Fruit fly (Drosophila melanogaster) whole organism, embryonic: ENCODE measurements around the gene CG2021.

ENCODE experiments used
- ATbp ChIP-seq: fragments of 200-800 bp; sonication (Bioruptor generic); optimal IDR thresholded peaks from 2 replicates; lab custom pipeline; 2017; ENCODE audit warnings: missing biosample characterization, mild to moderate bottlenecking, missing genetic modification characterization, missing genetic modification reagents
- Aef1 ChIP-seq: fragments of 200-800 bp; sonication (Bioruptor generic); IDR thresholded peaks from 3 replicates; pipeline ENCODE4 v1.3.6; 2022; ENCODE audit warnings: missing biosample characterization, missing genetic modification characterization
- Bdp1 ChIP-seq: fragments of 200-800 bp; sonication (Bioruptor generic); optimal IDR thresholded peaks from 3 replicates; lab custom pipeline; 2016; ENCODE audit warnings: missing biosample characterization, missing genetic modification characterization
- Blimp-1 ChIP-seq: fragments of 200-800 bp; sonication (Bioruptor generic); optimal IDR thresholded peaks from 3 replicates; lab custom pipeline; 2018; ENCODE audit warnings: missing biosample characterization, missing genetic modification characterization, mild to moderate bottlenecking, moderate library complexity, missing genetic modification reagents
- BtbVII ChIP-seq: fragments of 200-800 bp; sonication (Bioruptor generic); optimal IDR thresholded peaks from 3 replicates; lab custom pipeline; 2017; ENCODE audit warnings: missing biosample characterization, mild to moderate bottlenecking, missing genetic modification characterization
- CG1024 ChIP-seq: fragments of 200-800 bp; sonication (Bioruptor generic); IDR thresholded peaks from 2 replicates; pipeline ENCODE4 v1.3.6; 2022; ENCODE audit warnings: missing biosample characterization, missing genetic modification characterization
- CG10267 ChIP-seq: fragments of 200-800 bp; sonication (Bioruptor generic); optimal IDR thresholded peaks from 2 replicates; lab custom pipeline; 2018; ENCODE audit warnings: missing biosample characterization, mild to moderate bottlenecking, missing genetic modification characterization, moderate library complexity
- CG11093 ChIP-seq: fragments of 200-800 bp; sonication (Bioruptor generic); IDR thresholded peaks from 3 replicates; pipeline ENCODE4 v1.3.6; 2022; ENCODE audit warnings: missing biosample characterization, missing genetic modification characterization
- CG11456 ChIP-seq: fragments of 200-800 bp; sonication (Bioruptor generic); IDR thresholded peaks from 3 replicates; pipeline ENCODE4 v1.3.6; 2022; ENCODE audit warnings: missing biosample characterization, missing genetic modification characterization
- CG11504 ChIP-seq: fragments of 200-800 bp; sonication (Bioruptor generic); optimal IDR thresholded peaks from 3 replicates; lab custom pipeline; 2019; ENCODE audit warnings: missing biosample characterization, mild to moderate bottlenecking, missing genetic modification characterization, moderate library complexity
- CG11695 ChIP-seq: fragments of 200-800 bp; sonication (Bioruptor generic); IDR thresholded peaks from 3 replicates; pipeline ENCODE4 v1.3.6; 2022; ENCODE audit warnings: missing biosample characterization, missing genetic modification characterization
- CG11723 ChIP-seq: fragments of 200-800 bp; sonication (Bioruptor generic); optimal IDR thresholded peaks from 2 replicates; lab custom pipeline; 2017; ENCODE audit warnings: missing biosample characterization, mild to moderate bottlenecking, missing genetic modification characterization
- CG12219 ChIP-seq: fragments of 200-800 bp; sonication (Bioruptor generic); optimal IDR thresholded peaks from 3 replicates; lab custom pipeline; 2018; ENCODE audit warnings: missing biosample characterization, mild to moderate bottlenecking, missing genetic modification characterization
- CG12659 ChIP-seq: fragments of 200-800 bp; sonication (Bioruptor generic); optimal IDR thresholded peaks from 3 replicates; lab custom pipeline; 2017; ENCODE audit warnings: mild to moderate bottlenecking, missing biosample characterization, missing genetic modification reagents, missing genetic modification characterization
- CG17359 ChIP-seq: fragments of 200-800 bp; sonication (Bioruptor generic); optimal IDR thresholded peaks from 3 replicates; lab custom pipeline; 2018; ENCODE audit warnings: missing biosample characterization, mild to moderate bottlenecking, missing genetic modification characterization, moderate library complexity
- CG1832 ChIP-seq: fragments of 200-800 bp; sonication (Bioruptor generic); optimal IDR thresholded peaks from 2 replicates; lab custom pipeline; 2017; ENCODE audit warnings: missing biosample characterization, mild to moderate bottlenecking, missing genetic modification characterization, inconsistent platforms
- CG3726 ChIP-seq: fragments of 200-800 bp; sonication (Bioruptor generic); IDR thresholded peaks from 3 replicates; pipeline ENCODE4, ENCODE4 v1.3.6; 2022; ENCODE audit warnings: missing biosample characterization, missing genetic modification characterization
- CG4360 ChIP-seq: fragments of 200-800 bp; sonication (Bioruptor generic); IDR thresholded peaks from 2 replicates; pipeline ENCODE4 v1.3.6; 2022; ENCODE audit warnings: missing biosample characterization, missing genetic modification characterization
- Camta ChIP-seq: fragments of 200-800 bp; sonication (Bioruptor generic); optimal IDR thresholded peaks from 2 replicates; lab custom pipeline; 2016; ENCODE audit warnings: missing biosample characterization, missing genetic modification characterization
- Dip3 ChIP-seq: fragments of 200-800 bp; sonication (Bioruptor generic); optimal IDR thresholded peaks from 3 replicates; lab custom pipeline; 2016; ENCODE audit warnings: missing biosample characterization, missing genetic modification characterization
- ERR ChIP-seq: fragments of 200-800 bp; sonication (Bioruptor generic); optimal IDR thresholded peaks from 2 replicates; lab custom pipeline; 2016; ENCODE audit warnings: missing biosample characterization, missing genetic modification characterization
- Gsc ChIP-seq: fragments of 200-800 bp; sonication (Bioruptor generic); IDR thresholded peaks from 2 replicates; pipeline ENCODE4 v1.3.6; 2022; ENCODE audit warnings: missing biosample characterization, missing genetic modification characterization
- HmgD ChIP-seq: fragments of 200-800 bp; sonication (Bioruptor generic); optimal IDR thresholded peaks from 3 replicates; lab custom pipeline; 2016; ENCODE audit warnings: missing biosample characterization, missing genetic modification characterization
- Hr78 ChIP-seq, 2 experiments: fragments of 200-800 bp in 1 of 2; fragments of >200 bp in 1 of 2; sonication (Bioruptor generic) in 1 of 2; optimal IDR thresholded peaks; 2 replicates each; lab custom pipeline; 2017 to 2019; ENCODE audit warnings: missing biosample characterization in 2 of 2, missing genetic modification characterization in 2 of 2, mild to moderate bottlenecking in 1 of 2, moderate library complexity in 1 of 2
- Kr ChIP-seq: fragments of 200-800 bp; sonication (Bioruptor generic); optimal IDR thresholded peaks from 2 replicates; lab custom pipeline; 2017; ENCODE audit warnings: missing biosample characterization, mild to moderate bottlenecking, missing genetic modification characterization
- Lhr ChIP-seq: fragments of 200-800 bp; sonication (Bioruptor generic); optimal IDR thresholded peaks from 3 replicates; lab custom pipeline; 2017; ENCODE audit warnings: mild to moderate bottlenecking, missing biosample characterization, missing genetic modification reagents, missing genetic modification characterization
- Lim3 ChIP-seq: fragments of 200-800 bp; sonication (Bioruptor generic); IDR thresholded peaks from 2 replicates; pipeline ENCODE4 v1.3.6; 2022; ENCODE audit warnings: missing biosample characterization, missing genetic modification characterization
- Side ChIP-seq: fragments of 200-800 bp; sonication (Bioruptor generic); optimal IDR thresholded peaks from 2 replicates; lab custom pipeline; 2016; ENCODE audit warnings: missing biosample characterization, missing genetic modification characterization
- ap ChIP-seq: fragments of 200-800 bp; sonication (Bioruptor generic); IDR thresholded peaks from 2 replicates; pipeline ENCODE4 v1.3.6; 2022; ENCODE audit warnings: missing biosample characterization, missing genetic modification characterization
- ash1 ChIP-seq: fragments of 200-800 bp; sonication (Bioruptor generic); optimal IDR thresholded peaks from 2 replicates; lab custom pipeline; 2018; ENCODE audit warnings: missing biosample characterization, mild to moderate bottlenecking, missing genetic modification characterization
- btn ChIP-seq: fragments of 200-800 bp; sonication (Bioruptor generic); optimal IDR thresholded peaks from 2 replicates; lab custom pipeline; 2016; ENCODE audit warnings: missing biosample characterization, missing genetic modification characterization
- chinmo ChIP-seq: fragments of 200-800 bp; sonication (Bioruptor generic); IDR thresholded peaks from 4 replicates; pipeline ENCODE4 v1.3.6; 2022; ENCODE audit warnings: missing biosample characterization, missing genetic modification characterization; ENCODE audit not compliant: partially characterized antibody
- croc ChIP-seq: fragments of 200-800 bp; sonication (Bioruptor generic); conservative IDR thresholded peaks from 3 replicates; pipeline ENCODE4 v1.3.6; 2022; ENCODE audit warnings: missing biosample characterization, missing genetic modification characterization
- crp ChIP-seq, 2 experiments: fragments of 200-800 bp; sonication (Bioruptor generic); optimal IDR thresholded peaks; 2 replicates in 1 of 2; 3 replicates in 1 of 2; lab custom pipeline; 2017; ENCODE audit warnings: missing biosample characterization in 2 of 2, missing genetic modification characterization in 2 of 2, mild to moderate bottlenecking in 1 of 2, moderate library complexity in 1 of 2
- dmrt11E ChIP-seq: fragments of 200-800 bp; sonication (Bioruptor generic); optimal IDR thresholded peaks from 3 replicates; lab custom pipeline; 2018; ENCODE audit warnings: missing biosample characterization, mild to moderate bottlenecking, missing genetic modification characterization, moderate library complexity
- ems ChIP-seq: fragments of 200-800 bp; sonication (Bioruptor generic); optimal IDR thresholded peaks from 3 replicates; lab custom pipeline; 2016; ENCODE audit warnings: missing biosample characterization, missing genetic modification characterization
- en ChIP-seq: fragments of 200-800 bp; sonication (Bioruptor generic); optimal IDR thresholded peaks from 2 replicates; lab custom pipeline; 2016; ENCODE audit warnings: missing biosample characterization, missing genetic modification characterization
- fd64A ChIP-seq: fragments of 200-800 bp; sonication (Bioruptor generic); optimal IDR thresholded peaks from 3 replicates; lab custom pipeline; 2018; ENCODE audit warnings: missing biosample characterization, mild to moderate bottlenecking, missing genetic modification characterization
- gro ChIP-seq: fragments of 200-800 bp; sonication (Bioruptor generic); optimal IDR thresholded peaks from 2 replicates; lab custom pipeline; 2016; ENCODE audit warnings: missing biosample characterization, missing genetic modification characterization
- hth ChIP-seq: fragments of >200 bp; optimal IDR thresholded peaks from 2 replicates; lab custom pipeline; 2017; ENCODE audit warnings: inconsistent platforms
- kah ChIP-seq: fragments of 200-800 bp; sonication (Bioruptor generic); optimal IDR thresholded peaks from 2 replicates; lab custom pipeline; 2018; ENCODE audit warnings: missing biosample characterization, mild to moderate bottlenecking, missing genetic modification characterization
- lola ChIP-seq, 3 experiments: fragments of >200 bp in 2 of 3; fragments of 200-800 bp in 1 of 3; sonication (Bioruptor generic) in 1 of 3; optimal IDR thresholded peaks; 2 replicates each; lab custom pipeline; 2017 to 2019; ENCODE audit warnings: missing biosample characterization in 3 of 3, missing genetic modification characterization in 3 of 3, mild to moderate bottlenecking in 1 of 3, moderate library complexity in 1 of 3
- otp ChIP-seq: fragments of 200-800 bp; sonication (Bioruptor generic); IDR thresholded peaks from 3 replicates; pipeline ENCODE4, ENCODE4 v1.3.6; 2022; ENCODE audit warnings: missing biosample characterization, missing genetic modification characterization
- phol ChIP-seq: fragments of 200-800 bp; sonication (Bioruptor generic); optimal IDR thresholded peaks from 3 replicates; lab custom pipeline; 2018; ENCODE audit warnings: missing biosample characterization, mild to moderate bottlenecking, missing genetic modification characterization, moderate library complexity
- pros ChIP-seq: fragments of 200-800 bp; sonication (Bioruptor generic); optimal IDR thresholded peaks from 3 replicates; lab custom pipeline; 2019; ENCODE audit warnings: missing biosample characterization, mild to moderate bottlenecking, missing genetic modification characterization, moderate library complexity
- sim ChIP-seq: fragments of 200-800 bp; sonication (Bioruptor generic); IDR thresholded peaks from 2 replicates; pipeline ENCODE4 v1.3.6; 2022; ENCODE audit warnings: missing biosample characterization, missing genetic modification characterization
- sisA ChIP-seq: fragments of 200-800 bp; sonication (Bioruptor generic); IDR thresholded peaks from 2 replicates; pipeline ENCODE4 v1.3.6; 2022; ENCODE audit warnings: missing biosample characterization, missing genetic modification characterization
- z ChIP-seq: fragments of 200-800 bp; sonication (Bioruptor generic); IDR thresholded peaks from 3 replicates; pipeline ENCODE4 v1.3.6; 2022; ENCODE audit warnings: missing biosample characterization, missing genetic modification characterization

Gene CG2021

dm6 chr3L:1746338-1747199 is 30.6 kb downstream of the CG2021 start, which contains the start of gene CG13921 (continued):
- TF ChIP-seq CG11723 (GFP tag; lab: Kevin White, UChicago) (peak; percentile 96), Bdp1 (GFP tag; lab: Kevin White, UChicago) (peak; percentile 94), Lim3 (GFP tag; lab: Robert Waterston, UW) (peak; percentile 96), HmgD (GFP tag; lab: Kevin White, UChicago) (peak; percentile 96), Aef1 (GFP tag; lab: Robert Waterston, UW) (peak; percentile 99), gro (GFP tag; lab: Kevin White, UChicago) (peak; percentile 99), dmrt11E (tag; lab: Kevin White, UChicago) (peak; percentile 100), CG4360 (GFP tag; lab: Robert Waterston, UW) (peak; percentile 98), BtbVII (GFP tag; lab: Kevin White, UChicago) (peak; percentile 97), crp (GFP tag; optimal IDR thresholded peaks at IDR 0.05; lab: Kevin White, UChicago) (peak in 1 of 2 experiments; percentile 76), phol (peak; percentile 99), sisA (GFP tag; lab: Robert Waterston, UW) (peak; percentile 100), Dip3 (peak; percentile 95), CG3726 (GFP tag; lab: Robert Waterston, UW) (peak; percentile 99), Camta (GFP tag; lab: Kevin White, UChicago) (peak; percentile 99), pros (GFP tag; lab: Kevin White, UChicago) (peak; percentile 46), lola (GFP tag; optimal IDR thresholded peaks at IDR 0.05; lab: Kevin White, UChicago) (peak in 1 of 3 experiments; percentile 99), fd64A (GFP tag; lab: Kevin White, UChicago) (peak; percentile 98), Lhr (GFP tag; lab: Kevin White, UChicago) (peak; percentile 98), Hr78 (GFP tag; optimal IDR thresholded peaks at IDR 0.05; lab: Kevin White, UChicago) (peak in 1 of 2 experiments; percentile 92), CG11456 (GFP tag; lab: Robert Waterston, UW) (peak; percentile 99), hth (lab: Kevin White, UChicago) (no peak), kah (GFP tag; lab: Kevin White, UChicago) (peak; percentile 95), CG12219 (GFP tag; lab: Kevin White, UChicago) (peak; percentile 98), CG11093 (GFP tag; lab: Robert Waterston, UW) (peak; percentile 97), ATbp (GFP tag; lab: Kevin White, UChicago) (peak; percentile 99), CG12659 (GFP tag; lab: Kevin White, UChicago) (peak; percentile 98), Blimp-1 (GFP tag; lab: Kevin White, UChicago) (peak; percentile 98), Kr (GFP tag; lab: Kevin White, UChicago) (peak; percentile 95), Side (peak; percentile 94), otp (GFP tag; lab: Robert Waterston, UW) (peak; percentile 100), CG1024 (GFP tag; lab: Robert Waterston, UW) (peak; percentile 98), ash1 (GFP tag; lab: Kevin White, UChicago) (peak; percentile 88), Gsc (peak; percentile 89), CG17359 (tag; lab: Kevin White, UChicago) (peak; percentile 99), z (peak; percentile 87), chinmo (peak; percentile 69; the same call in 1 of the 4 replicates), CG11504 (tag; lab: Kevin White, UChicago) (peak; percentile 98), CG1832 (no peak), btn (GFP tag; lab: Kevin White, UChicago) (peak; percentile 99), ems (GFP tag; lab: Kevin White, UChicago) (peak; percentile 99), CG11695 (GFP tag; lab: Robert Waterston, UW) (peak; percentile 99), ap (GFP tag; lab: Robert Waterston, UW) (peak; percentile 99), sim (peak; percentile 99), CG10267 (peak; percentile 99), en (GFP tag; lab: Kevin White, UChicago) (peak; percentile 99), croc (GFP tag; lab: Robert Waterston, UW) (peak; percentile 98), ERR (GFP tag; lab: Kevin White, UChicago) (peak; percentile 97)
